Worm (Caenorhabditis elegans): ENCODE data around the gene dnc-1.

- no peak for TF ChIP-seq W03F9.2 (tag; optimal IDR thresholded peaks at IDR 0.05)
- no peak for TF ChIP-seq him-1 (tag; optimal IDR thresholded peaks at IDR 0.05)
Measured at ce11 chrIV:10887285-10887684, 45.7 kb downstream of the dnc-1 start, which contains the start of gene F13E9.16.

Measured in whole organism, L4/young adult.